Fruit fly (Drosophila melanogaster): ENCODE results near the gene CG9951.

Gene CG9951

dm6 chr3L:16845607-16846277, 17.2 kb upstream of the CG9951 start, which contains the start of gene CG32161 (continued):
- no peak for TF ChIP-seq D19B (GFP tag; optimal IDR thresholded peaks at IDR 0.05)
- no peak for TF ChIP-seq CG16813 (GFP tag; IDR thresholded peaks at IDR 0.05; ENCODE audit: partially characterized antibody)
- no peak for TF ChIP-seq Hmr (GFP tag; optimal IDR thresholded peaks at IDR 0.05)
- TF ChIP-seq onecut (GFP tag; IDR thresholded peaks at IDR 0.05) = peak; percentile 9; the same call in 1 of the 2 replicates
- peak; percentile 61 for TF ChIP-seq D (optimal IDR thresholded peaks at IDR 0.05)
- no peak for TF ChIP-seq D (GFP tag; optimal IDR thresholded peaks at IDR 0.05)

dm6 chr3L:16851566-16851965, 11.4 kb upstream of the CG9951 start:
- TF ChIP-seq gro (GFP tag; optimal IDR thresholded peaks at IDR 0.05) (no peak), CG17385 (GFP tag; optimal IDR thresholded peaks at IDR 0.05) (no peak), gsb (GFP tag; IDR thresholded peaks at IDR 0.05) (0 out of 2 replicates have a peak, but pooled peaks have one; percentile 15)

- TF ChIP-seq CG1603 (tag; optimal IDR thresholded peaks at IDR 0.05) = peak; percentile 97
- no peak for TF ChIP-seq NC2α (GFP tag; optimal IDR thresholded peaks at IDR 0.05)
- TF ChIP-seq HmgD (GFP tag; optimal IDR thresholded peaks at IDR 0.05) = peak; percentile 22
- TF ChIP-seq gce (GFP tag; IDR thresholded peaks at IDR 0.05) = no peak
- TF ChIP-seq Ada2b (GFP tag; IDR thresholded peaks at IDR 0.05) = no peak
- TF ChIP-seq CG12391 (tag; optimal IDR thresholded peaks at IDR 0.05) = peak; percentile 63
- peak; percentile 44 for TF ChIP-seq CG9797 (GFP tag; optimal IDR thresholded peaks at IDR 0.05)
- TF ChIP-seq CG8924 (tag; optimal IDR thresholded peaks at IDR 0.05) = peak; percentile 65
- TF ChIP-seq CG12942 (GFP tag; optimal IDR thresholded peaks at IDR 0.05) = no peak
- TF ChIP-seq CG18476 (GFP tag; optimal IDR thresholded peaks at IDR 0.05) = no peak
- TF ChIP-seq insv (GFP tag; optimal IDR thresholded peaks at IDR 0.05) = peak in 1 of 2 experiments; percentile 20
- no peak for TF ChIP-seq CG10431 (GFP tag; optimal IDR thresholded peaks at IDR 0.05)
- peak; percentile 9 for TF ChIP-seq NfI (GFP tag; optimal IDR thresholded peaks at IDR 0.05)
- no peak for TF ChIP-seq Oaz (GFP tag; IDR thresholded peaks at IDR 0.05)
- TF ChIP-seq Chrac-16 (GFP tag; optimal IDR thresholded peaks at IDR 0.05) = no peak
- no peak for TF ChIP-seq E2f1 (GFP tag; IDR thresholded peaks at IDR 0.05)
- TF ChIP-seq CG11085 (GFP tag; IDR thresholded peaks at IDR 0.05) = no peak
- peak in 1 of 2 experiments; percentile 6 for TF ChIP-seq Eip74EF (GFP tag; optimal IDR thresholded peaks at IDR 0.05)
- TF ChIP-seq cg (GFP tag; optimal IDR thresholded peaks at IDR 0.05) = no peak
- TF ChIP-seq CG34224 (GFP tag; IDR thresholded peaks at IDR 0.05; ENCODE audit: partially characterized antibody) = peak; percentile 84
- peak; percentile 86 for TF ChIP-seq trem (tag; optimal IDR thresholded peaks at IDR 0.05)
- TF ChIP-seq CG3847 (GFP tag; IDR thresholded peaks at IDR 0.05) = peak; percentile 20; the same call in 1 of the 2 replicates
- TF ChIP-seq CoRest (tag; optimal IDR thresholded peaks at IDR 0.05) = peak; percentile 68
- peak; percentile 38 for TF ChIP-seq Rfx (GFP tag; IDR thresholded peaks at IDR 0.05)
- peak; percentile 5; the same call in 1 of the 3 replicates for TF ChIP-seq zen2 (GFP tag; IDR thresholded peaks at IDR 0.05; ENCODE audit: partially characterized antibody)
- TF ChIP-seq MESR4 (GFP tag; optimal IDR thresholded peaks at IDR 0.05) = peak; percentile 83
- TF ChIP-seq CG11560 (tag; IDR thresholded peaks at IDR 0.05) = peak; percentile 99
- TF ChIP-seq Mrtf (GFP tag; IDR thresholded peaks at IDR 0.05) = no peak
- no peak for TF ChIP-seq fru (optimal IDR thresholded peaks at IDR 0.05)
- TF ChIP-seq Dfd (GFP tag; optimal IDR thresholded peaks at IDR 0.05) = no peak
- TF ChIP-seq tap (tag; optimal IDR thresholded peaks at IDR 0.05) = no peak
- TF ChIP-seq CG10366 (GFP tag; IDR thresholded peaks at IDR 0.05) = no peak
- TF ChIP-seq ci (GFP tag; IDR thresholded peaks at IDR 0.05) = no peak; the same call in 2 of the 3 replicates
- TF ChIP-seq nom (GFP tag; optimal IDR thresholded peaks at IDR 0.05) = peak; percentile 8
- TF ChIP-seq CG6689 (GFP tag; IDR thresholded peaks at IDR 0.05) = no peak
- peak; percentile 71 for TF ChIP-seq CG15514 (GFP tag; optimal IDR thresholded peaks at IDR 0.05)
Measured at dm6 chr3L:16853533-16854386, 9.2 kb upstream of the CG9951 start, which contains the start of gene sina. TSS of gene sina (plus strand) at chr3L:16853751.

Data from whole organism, embryonic.